Worm (Caenorhabditis elegans): ENCODE results near the gene K10B2.4.

The K10B2.4 gene

ce11 chrII:6370110-6370509 is 9.4 kb upstream of the K10B2.4 start (continued):
- TF ChIP-seq mcd-1 (GFP tag; IDR thresholded peaks at IDR 0.05), result peak; percentile 95
- TF ChIP-seq lir-1 (GFP tag; conservative IDR thresholded peaks at IDR 0.05), result peak; percentile 67; the same call in 1 of the 2 replicates
- TF ChIP-seq ekl-4 (GFP tag; IDR thresholded peaks at IDR 0.05), result peak; percentile 59; the same call in 1 of the 2 replicates
- no peak for TF ChIP-seq tbx-9 (tag; optimal IDR thresholded peaks at IDR 0.05; ENCODE audit: borderline replicate concordance)
- no peak for TF ChIP-seq sdz-38 (tag; optimal IDR thresholded peaks at IDR 0.05)
- TF ChIP-seq B0019.2 (GFP tag; conservative IDR thresholded peaks at IDR 0.05), result peak; percentile 40; the same call in 1 of the 2 replicates
- peak; percentile 42; the same call in 1 of the 2 replicates for TF ChIP-seq Y53G8AR.9 (GFP tag; conservative IDR thresholded peaks at IDR 0.05)
- TF ChIP-seq xnd-1 (tag; optimal IDR thresholded peaks at IDR 0.05), result peak; percentile 18
- peak; percentile 45; the same call in 1 of the 2 replicates for TF ChIP-seq attf-3 (GFP tag; conservative IDR thresholded peaks at IDR 0.05)
- no peak for TF ChIP-seq hmg-20 (GFP tag; IDR thresholded peaks at IDR 0.05)
- no peak for TF ChIP-seq ztf-22 (GFP tag; optimal IDR thresholded peaks at IDR 0.05)
- no peak for TF ChIP-seq dpl-1 (GFP tag; optimal IDR thresholded peaks at IDR 0.05)
- peak; percentile 94 for TF ChIP-seq dox-1 (GFP tag; IDR thresholded peaks at IDR 0.05)
- TF ChIP-seq F57A8.1 (GFP tag; optimal IDR thresholded peaks at IDR 0.05), result no peak
- TF ChIP-seq madf-8 (GFP tag; conservative IDR thresholded peaks at IDR 0.05), result peak; percentile 57
- TF ChIP-seq bed-2 (GFP tag; IDR thresholded peaks at IDR 0.05), result no peak
- peak; percentile 79 for TF ChIP-seq nhr-80 (tag; optimal IDR thresholded peaks at IDR 0.05)
- peak; percentile 81 for TF ChIP-seq madf-6 (GFP tag; IDR thresholded peaks at IDR 0.05)
- TF ChIP-seq lin-54 (GFP tag; optimal IDR thresholded peaks at IDR 0.05), result peak; percentile 72
- no peak for TF ChIP-seq C17E4.6 (GFP tag; IDR thresholded peaks at IDR 0.05)
- TF ChIP-seq F49E8.2 (tag; optimal IDR thresholded peaks at IDR 0.05; ENCODE audit: insufficient read depth), result peak; percentile 89
- TF ChIP-seq lin-40 (tag; optimal IDR thresholded peaks at IDR 0.05), result peak; percentile 72
- TF ChIP-seq F55B11.4 (tag; optimal IDR thresholded peaks at IDR 0.05; ENCODE audit: borderline replicate concordance, insufficient read depth), result no peak
- peak; percentile 57; the same call in 1 of the 2 replicates for TF ChIP-seq Y67H2A.10 (GFP tag; conservative IDR thresholded peaks at IDR 0.05)
- TF ChIP-seq gei-17 (GFP tag; optimal IDR thresholded peaks at IDR 0.05), result peak; percentile 3
- no peak for TF ChIP-seq hlh-12 (tag; optimal IDR thresholded peaks at IDR 0.05)
- TF ChIP-seq ceh-100 (GFP tag; IDR thresholded peaks at IDR 0.05), result peak; percentile 66
- TF ChIP-seq bed-1 (GFP tag; IDR thresholded peaks at IDR 0.05), result no peak
- TF ChIP-seq lsy-27 (tag; optimal IDR thresholded peaks at IDR 0.05; ENCODE audit: borderline replicate concordance, insufficient read depth), result no peak
- peak; percentile 58 for TF ChIP-seq tlf-1 (GFP tag; optimal IDR thresholded peaks at IDR 0.05)
- no peak for TF ChIP-seq aptf-2 (GFP tag; conservative IDR thresholded peaks at IDR 0.05)
- TF ChIP-seq F33H1.4 (GFP tag; IDR thresholded peaks at IDR 0.05), result peak; percentile 73
- TF ChIP-seq somi-1 (GFP tag; optimal IDR thresholded peaks at IDR 0.05), result peak; percentile 67
- no peak for TF ChIP-seq fkh-3 (tag; optimal IDR thresholded peaks at IDR 0.05)
- TF ChIP-seq snpc-1.3 (tag; optimal IDR thresholded peaks at IDR 0.05; ENCODE audit: insufficient read depth), result peak; percentile 38
- peak; percentile 74 for TF ChIP-seq ZK185.1 (tag; optimal IDR thresholded peaks at IDR 0.05; ENCODE audit: poor library complexity, severe bottlenecking)
- TF ChIP-seq akir-1 (GFP tag; optimal IDR thresholded peaks at IDR 0.05), result no peak
- TF ChIP-seq lin-35 (GFP tag; optimal IDR thresholded peaks at IDR 0.05), result peak in 1 of 3 experiments; percentile 48
- TF ChIP-seq F23B12.7 (tag; optimal IDR thresholded peaks at IDR 0.05; ENCODE audit: insufficient read depth), result peak; percentile 95
- TF ChIP-seq C06A6.2 (GFP tag; conservative IDR thresholded peaks at IDR 0.05), result 0 out of 2 replicates have a peak, but pooled peaks have one; percentile 18
- peak; percentile 68 for TF ChIP-seq K12H6.12 (tag; optimal IDR thresholded peaks at IDR 0.05)
- peak; percentile 41; the same call in 1 of the 2 replicates for TF ChIP-seq egrh-3 (GFP tag; IDR thresholded peaks at IDR 0.05)
- peak; percentile 75 for TF ChIP-seq lsl-1 (GFP tag; optimal IDR thresholded peaks at IDR 0.05)
